Worm (Caenorhabditis elegans): ENCODE measurements around the gene ZK546.5.

ce11 chrII:4984151-4984550 lies 48.5 kb downstream of the ZK546.5 start:
- TF ChIP-seq zag-1 (tag; optimal IDR thresholded peaks at IDR 0.05) (no peak), lsy-2 (tag; optimal IDR thresholded peaks at IDR 0.05) (no peak), dmd-6 (GFP tag; IDR thresholded peaks at IDR 0.05) (no peak), daf-16 (GFP tag; optimal IDR thresholded peaks at IDR 0.05) (no peak), daf-16 (tag; optimal IDR thresholded peaks at IDR 0.05) (peak; percentile 45)

All from whole organism, L4 larva.